Worm (Caenorhabditis elegans) whole organism, L1 larva: ENCODE results near the gene cutl-3.
A peak's percentile ranks its signal among the peaks of the same experiment; 100 is the strongest.

Experiments
- C04F5.9 ChIP-seq: sonication (generic microtip); optimal IDR thresholded peaks from 2 replicates; lab custom pipeline; 2016; ENCODE audit warnings: missing genetic modification characterization, missing compliant biosample characterization
- C16A3.4 ChIP-seq: fragments of 150-350 bp; optimal IDR thresholded peaks from 2 replicates; lab custom pipeline; 2014; ENCODE audit warnings: missing biosample characterization, missing genetic modification characterization
- Y116A8C.19 ChIP-seq: sonication (generic microtip); optimal IDR thresholded peaks from 2 replicates; lab custom pipeline; 2016; ENCODE audit warnings: missing compliant biosample characterization, missing genetic modification characterization, borderline replicate concordance
- aha-1 ChIP-seq: fragments of 150-350 bp; optimal IDR thresholded peaks from 2 replicates; lab custom pipeline; 2014; ENCODE audit warnings: missing biosample characterization, missing genetic modification characterization
- alr-1 ChIP-seq: fragments of 200-800 bp; sonication (Bioruptor generic); optimal IDR thresholded peaks from 2 replicates; lab custom pipeline; 2018; ENCODE audit warnings: borderline replicate concordance, mild to moderate bottlenecking, missing genetic modification characterization, missing compliant biosample characterization
- aly-2 ChIP-seq: fragments of 150-350 bp; optimal IDR thresholded peaks from 2 replicates; lab custom pipeline; 2014; ENCODE audit warnings: missing biosample characterization, missing genetic modification characterization
- ceh-88 ChIP-seq: fragments of 200-800 bp; sonication (Bioruptor generic); IDR thresholded peaks from 2 replicates; pipeline ENCODE4 v1.3.6; 2022; ENCODE audit warnings: missing genetic modification characterization, missing compliant biosample characterization
- ceh-90 ChIP-seq: sonication (generic microtip); optimal IDR thresholded peaks from 2 replicates; lab custom pipeline; 2016; ENCODE audit warnings: missing genetic modification characterization, missing compliant biosample characterization
- ces-1 ChIP-seq: fragments of 150-350 bp; optimal IDR thresholded peaks from 2 replicates; lab custom pipeline; 2014; ENCODE audit warnings: missing biosample characterization, missing genetic modification reagents, missing genetic modification characterization
- dpl-1 ChIP-seq, 3 experiments: fragments of 150-350 bp in 2 of 3; sonication (generic microtip) in 1 of 3; optimal IDR thresholded peaks; 2 replicates each; lab custom pipeline; 2014 to 2017; ENCODE audit warnings: missing biosample characterization in 3 of 3, missing genetic modification characterization in 3 of 3, missing genetic modification reagents in 3 of 3
- dsc-1 ChIP-seq: sonication (generic microtip); optimal IDR thresholded peaks from 2 replicates; lab custom pipeline; 2016; ENCODE audit warnings: mild to moderate bottlenecking, missing genetic modification characterization, missing compliant biosample characterization
- efl-1 ChIP-seq, 4 experiments: fragments of 150-350 bp; optimal IDR thresholded peaks in 3 of 4; peaks in 1 of 4; 1 replicate in 1 of 4; 2 replicates in 3 of 4; lab custom pipeline; 2014; ENCODE audit warnings: missing biosample characterization in 2 of 4, missing genetic modification characterization in 2 of 4, missing genetic modification reagents in 2 of 4
- efl-3 ChIP-seq: fragments of 200-800 bp; sonication (Bioruptor generic); optimal IDR thresholded peaks from 2 replicates; lab custom pipeline; 2018; ENCODE audit warnings: mild to moderate bottlenecking, missing genetic modification characterization, missing compliant biosample characterization
- egl-27 ChIP-seq, 2 experiments: fragments of 150-350 bp in 1 of 2; sonication (generic microtip); optimal IDR thresholded peaks; 3 replicates each; lab custom pipeline; 2017 to 2018; ENCODE audit warnings: missing biosample characterization in 2 of 2, missing genetic modification characterization in 2 of 2, missing genetic modification reagents in 2 of 2
- elt-2 ChIP-seq: sonication (generic microtip); optimal IDR thresholded peaks from 2 replicates; lab custom pipeline; 2016; ENCODE audit warnings: missing genetic modification characterization, mild to moderate bottlenecking, inconsistent platforms, missing compliant biosample characterization, missing genetic modification reagents
- elt-3 ChIP-seq, 6 experiments: fragments of 150-350 bp in 1 of 6; sonication (generic microtip); optimal IDR thresholded peaks; 2 replicates each; lab custom pipeline; 2017 to 2018; ENCODE audit warnings: missing biosample characterization in 6 of 6, missing genetic modification characterization in 6 of 6, inconsistent platforms in 1 of 6
- fkh-10 ChIP-seq: sonication (generic microtip); optimal IDR thresholded peaks from 2 replicates; lab custom pipeline; 2017; ENCODE audit warnings: missing biosample characterization, missing genetic modification reagents, missing genetic modification characterization
- fos-1 ChIP-seq: fragments of 150-350 bp; optimal IDR thresholded peaks from 2 replicates; lab custom pipeline; 2014; ENCODE audit warnings: missing biosample characterization, missing genetic modification characterization
- grh-1 ChIP-seq: fragments of 200-800 bp; sonication (Bioruptor generic); IDR thresholded peaks from 2 replicates; pipeline ENCODE4 v1.3.6; 2022; ENCODE audit warnings: missing genetic modification reagents, missing genetic modification characterization, missing compliant biosample characterization
- hlh-17 ChIP-seq: fragments of 200-800 bp; sonication (Bioruptor generic); optimal IDR thresholded peaks from 2 replicates; lab custom pipeline; 2018; ENCODE audit warnings: missing genetic modification characterization, mild to moderate bottlenecking, missing compliant biosample characterization, moderate library complexity, borderline replicate concordance
- hpl-2 ChIP-seq: fragments of 150-350 bp; optimal IDR thresholded peaks from 2 replicates; lab custom pipeline; 2014; ENCODE audit warnings: missing biosample characterization, missing genetic modification reagents, missing genetic modification characterization
- lin-13 ChIP-seq: fragments of 150-350 bp; optimal IDR thresholded peaks from 2 replicates; lab custom pipeline; 2014; ENCODE audit warnings: missing biosample characterization, missing genetic modification reagents, missing genetic modification characterization
- lin-14 ChIP-seq: fragments of 200-800 bp; sonication (Bioruptor generic); optimal IDR thresholded peaks from 2 replicates; lab custom pipeline; 2018; ENCODE audit warnings: mild to moderate bottlenecking, missing genetic modification characterization, moderate library complexity, missing compliant biosample characterization
- lin-15B ChIP-seq: fragments of 150-350 bp; sonication (generic microtip); optimal IDR thresholded peaks from 3 replicates; lab custom pipeline; 2014; ENCODE audit warnings: missing biosample characterization, missing genetic modification characterization
- mab-9 ChIP-seq: fragments of 200-800 bp; sonication (Bioruptor generic); IDR thresholded peaks from 2 replicates; pipeline ENCODE4 v1.3.6; 2022; ENCODE audit warnings: missing genetic modification reagents, missing genetic modification characterization, missing compliant biosample characterization
- mep-1 ChIP-seq: fragments of 150-350 bp; optimal IDR thresholded peaks from 2 replicates; lab custom pipeline; 2014; ENCODE audit warnings: missing biosample characterization, missing genetic modification characterization
- nhr-11 ChIP-seq: fragments of 150-350 bp; optimal IDR thresholded peaks from 2 replicates; lab custom pipeline; 2014; ENCODE audit warnings: missing biosample characterization, missing genetic modification characterization
- nhr-19 ChIP-seq: fragments of 200-800 bp; sonication (Bioruptor generic); conservative IDR thresholded peaks from 2 replicates; pipeline ENCODE4 v1.3.6; 2022; ENCODE audit warnings: missing genetic modification characterization, missing compliant biosample characterization
- nhr-20 ChIP-seq: sonication (generic microtip); optimal IDR thresholded peaks from 2 replicates; lab custom pipeline; 2016; ENCODE audit warnings: mild to moderate bottlenecking, missing genetic modification characterization, missing compliant biosample characterization
- nhr-237 ChIP-seq: fragments of 150-350 bp; optimal IDR thresholded peaks from 2 replicates; lab custom pipeline; 2014; ENCODE audit warnings: missing biosample characterization, missing genetic modification characterization
- nhr-28 ChIP-seq: fragments of 150-350 bp; optimal IDR thresholded peaks from 2 replicates; lab custom pipeline; 2014; ENCODE audit warnings: missing biosample characterization, missing genetic modification characterization
- nhr-71 ChIP-seq: sonication (generic microtip); optimal IDR thresholded peaks from 2 replicates; lab custom pipeline; 2016; ENCODE audit warnings: mild to moderate bottlenecking, missing genetic modification characterization, moderate library complexity, missing compliant biosample characterization
- nhr-77 ChIP-seq: fragments of 150-350 bp; optimal IDR thresholded peaks from 2 replicates; lab custom pipeline; 2014; ENCODE audit warnings: missing biosample characterization, missing genetic modification characterization
- nhr-84 ChIP-seq: sonication (generic microtip); optimal IDR thresholded peaks from 2 replicates; lab custom pipeline; 2017; ENCODE audit warnings: missing biosample characterization, missing genetic modification characterization
- pag-3 ChIP-seq: sonication (generic microtip); optimal IDR thresholded peaks from 2 replicates; lab custom pipeline; 2017; ENCODE audit warnings: missing genetic modification characterization, mild to moderate bottlenecking, missing compliant biosample characterization, antibody characterized with exemption, borderline replicate concordance; ENCODE audit not compliant: insufficient read depth
- pqm-1 ChIP-seq: sonication (generic microtip); optimal IDR thresholded peaks from 3 replicates; lab custom pipeline; 2017; ENCODE audit warnings: missing biosample characterization, missing genetic modification characterization
- skn-1 ChIP-seq: fragments of 150-350 bp; optimal IDR thresholded peaks from 2 replicates; lab custom pipeline; 2014; ENCODE audit warnings: missing biosample characterization, missing genetic modification characterization
- snpc-4 ChIP-seq: fragments of 150-350 bp; optimal IDR thresholded peaks from 2 replicates; lab custom pipeline; 2014; ENCODE audit warnings: missing biosample characterization, missing genetic modification characterization
- snu-23 ChIP-seq: sonication (generic microtip); optimal IDR thresholded peaks from 2 replicates; lab custom pipeline; 2016; ENCODE audit warnings: missing genetic modification characterization, missing compliant biosample characterization
- sptf-1 ChIP-seq: fragments of 150-350 bp; optimal IDR thresholded peaks from 2 replicates; lab custom pipeline; 2014; ENCODE audit warnings: missing biosample characterization, missing genetic modification characterization
- swsn-7 ChIP-seq: sonication (generic microtip); optimal IDR thresholded peaks from 2 replicates; lab custom pipeline; 2016; ENCODE audit warnings: missing genetic modification characterization, missing compliant biosample characterization
- tbx-2 ChIP-seq: sonication (generic microtip); optimal IDR thresholded peaks from 2 replicates; lab custom pipeline; 2016; ENCODE audit warnings: missing genetic modification characterization, missing compliant biosample characterization
- unc-130 ChIP-seq: fragments of 150-350 bp; optimal IDR thresholded peaks from 2 replicates; lab custom pipeline; 2017; ENCODE audit warnings: missing biosample characterization, missing genetic modification characterization, inconsistent platforms
- unc-30 ChIP-seq: sonication (generic microtip); optimal IDR thresholded peaks from 2 replicates; lab custom pipeline; 2017; ENCODE audit warnings: missing biosample characterization, missing genetic modification characterization
- unc-62 ChIP-seq: fragments of 150-350 bp; optimal IDR thresholded peaks from 2 replicates; lab custom pipeline; 2014; ENCODE audit warnings: missing biosample characterization, missing genetic modification reagents, missing genetic modification characterization
- unc-86 ChIP-seq: sonication (generic microtip); optimal IDR thresholded peaks from 2 replicates; lab custom pipeline; 2016; ENCODE audit warnings: missing genetic modification characterization, missing compliant biosample characterization
- vab-15 ChIP-seq: sonication (generic microtip); optimal IDR thresholded peaks from 2 replicates; lab custom pipeline; 2017; ENCODE audit warnings: missing genotype, mild to moderate bottlenecking, missing genetic modification characterization, missing compliant biosample characterization
- zip-4 ChIP-seq: fragments of 200-800 bp; sonication (Bioruptor generic); optimal IDR thresholded peaks from 2 replicates; lab custom pipeline; 2018; ENCODE audit warnings: mild to moderate bottlenecking, missing genetic modification characterization, moderate library complexity, missing compliant biosample characterization
- ztf-11 ChIP-seq, 2 experiments: sonication (generic microtip); optimal IDR thresholded peaks; 2 replicates each; lab custom pipeline; 2016 to 2017; ENCODE audit warnings: missing genetic modification characterization in 2 of 2, missing biosample characterization in 1 of 2, missing compliant biosample characterization in 1 of 2

Gene cutl-3

ce11 chrX:15008697-15009096 is 9.7 kb upstream of the cutl-3 start (continued):
- TF ChIP-seq ceh-88 (GFP tag; lab: Robert Waterston, UW) (0 out of 2 replicates have a peak, but pooled peaks have one; percentile 13), unc-130 (tag; lab: Kevin White, UChicago) (no peak), sptf-1 (tag; lab: Kevin White, UChicago) (no peak), pag-3 (tag; lab: Kevin White, UChicago) (no peak), nhr-77 (tag; lab: Kevin White, UChicago) (no peak), elt-2 (tag; lab: Kevin White, UChicago) (no peak)
- TF ChIP-seq, all 84 proteins: peak for 6

ce11 chrX:15006847-15007358 is 7.9 kb upstream of the cutl-3 start, which contains the start of gene ergi-2:
TSS of gene ergi-2 (minus strand) at chrX:15007308.
- TF ChIP-seq C16A3.4 (tag; lab: Kevin White, UChicago) (no peak), nhr-28 (tag; lab: Kevin White, UChicago) (no peak), ceh-90 (no peak), nhr-11 (tag; lab: Kevin White, UChicago) (no peak), vab-15 (tag; lab: Kevin White, UChicago) (no peak), nhr-84 (no peak), tbx-2 (tag; lab: Kevin White, UChicago) (no peak), unc-86 (tag; lab: Kevin White, UChicago) (no peak), C04F5.9 (tag; lab: Kevin White, UChicago) (no peak), egl-27 (tag; optimal IDR thresholded peaks at IDR 0.05; lab: Kevin White, UChicago) (no peak), lin-13 (GFP tag; lab: Kevin White, UChicago) (no peak), pag-3 (tag; lab: Kevin White, UChicago) (no peak), nhr-19 (GFP tag; lab: Robert Waterston, UW) (no peak), nhr-71 (tag; lab: Kevin White, UChicago) (peak; percentile 15), zip-4 (GFP tag; lab: Kevin White, UChicago) (no peak), pqm-1 (tag; lab: Kevin White, UChicago) (no peak), efl-3 (GFP tag; lab: Kevin White, UChicago) (no peak), unc-130 (tag; lab: Kevin White, UChicago) (peak; percentile 41), unc-30 (no peak), hpl-2 (GFP tag; lab: Kevin White, UChicago) (no peak), alr-1 (tag; lab: Kevin White, UChicago) (no peak), nhr-77 (tag; lab: Kevin White, UChicago) (no peak), dpl-1 (GFP tag; optimal IDR thresholded peaks at IDR 0.05; lab: Kevin White, UChicago) (peak in 2 of 3 experiments; percentile 8 to 24), lin-14 (GFP tag; lab: Kevin White, UChicago) (peak; percentile 0), snpc-4 (tag; lab: Kevin White, UChicago) (no peak), swsn-7 (tag; lab: Kevin White, UChicago) (peak; percentile 11), nhr-20 (peak; percentile 23), skn-1 (tag; lab: Kevin White, UChicago) (peak; percentile 18), elt-3 (tag; optimal IDR thresholded peaks at IDR 0.05; lab: Kevin White, UChicago) (no peak), fkh-10 (no peak), grh-1 (GFP tag; lab: Robert Waterston, UW) (no peak), snu-23 (GFP tag; lab: Kevin White, UChicago) (peak; percentile 38), lin-15B (tag; lab: Kevin White, UChicago) (no peak), nhr-237 (no peak), aly-2 (no peak), unc-62 (GFP tag; lab: Kevin White, UChicago) (no peak), hlh-17 (GFP tag; lab: Kevin White, UChicago) (no peak), efl-1 (optimal IDR thresholded peaks at IDR 0.05; lab: Kevin White, UChicago) (peak in 1 of 2 experiments; percentile 8), efl-1 (GFP tag; optimal IDR thresholded peaks at IDR 0.05 in 1 of 2; lab: Kevin White, UChicago) (peak; percentile 2 to 46), dsc-1 (tag; lab: Kevin White, UChicago) (no peak), aha-1 (tag; lab: Kevin White, UChicago) (no peak), fos-1 (no peak), mep-1 (tag; lab: Kevin White, UChicago) (peak; percentile 42), mab-9 (GFP tag; lab: Robert Waterston, UW) (no peak), ztf-11 (tag; optimal IDR thresholded peaks at IDR 0.05; lab: Kevin White, UChicago) (no peak), Y116A8C.19 (no peak), ces-1 (no peak)
